Worm (Caenorhabditis elegans) whole organism, midembryonic: ENCODE data around the gene C30F2.4.

Experiments
- flt-1 ChIP-seq: fragments of 200-800 bp; sonication (Bioruptor generic); IDR thresholded peaks from 2 replicates; pipeline ENCODE4 v1.3.6; 2022; ENCODE audit warnings: missing genetic modification characterization, missing compliant biosample characterization
- tab-1 ChIP-seq: fragments of 200-800 bp; sonication (Bioruptor generic); IDR thresholded peaks from 2 replicates; pipeline ENCODE4 v1.3.6; 2022; ENCODE audit warnings: missing genetic modification characterization, missing compliant biosample characterization

- no peak for TF ChIP-seq tab-1
- TF ChIP-seq flt-1 (GFP tag; lab: Robert Waterston, UW) = no peak
Measured at ce11 chrX:16113996-16114395, 37.6 kb upstream of the C30F2.4 start.
